Worm (Caenorhabditis elegans) whole organism, L1 larva: Measurements from ENCODE around the gene mxl-3.

Experiments used
- aly-2 ChIP-seq: fragments of 150-350 bp; optimal IDR thresholded peaks from 2 replicates; lab custom pipeline; 2014; ENCODE audit warnings: missing biosample characterization, missing genetic modification characterization
- ama-1 ChIP-seq: fragments of 150-350 bp; optimal IDR thresholded peaks from 2 replicates; lab custom pipeline; 2014
- ceh-63 ChIP-seq: fragments of 200-800 bp; sonication (Bioruptor generic); optimal IDR thresholded peaks from 2 replicates; lab custom pipeline; 2018; ENCODE audit warnings: mild to moderate bottlenecking, missing genetic modification characterization, missing compliant biosample characterization
- dpl-1 ChIP-seq, 3 experiments: fragments of 150-350 bp in 2 of 3; sonication (generic microtip) in 1 of 3; optimal IDR thresholded peaks; 2 replicates each; lab custom pipeline; 2014 to 2017; ENCODE audit warnings: missing biosample characterization in 3 of 3, missing genetic modification characterization in 3 of 3, missing genetic modification reagents in 3 of 3
- efl-1 ChIP-seq, 4 experiments: fragments of 150-350 bp; optimal IDR thresholded peaks in 3 of 4; peaks in 1 of 4; 1 replicate in 1 of 4; 2 replicates in 3 of 4; lab custom pipeline; 2014; ENCODE audit warnings: missing biosample characterization in 2 of 4, missing genetic modification characterization in 2 of 4, missing genetic modification reagents in 2 of 4
- nhr-11 ChIP-seq: fragments of 150-350 bp; optimal IDR thresholded peaks from 2 replicates; lab custom pipeline; 2014; ENCODE audit warnings: missing biosample characterization, missing genetic modification characterization
- nhr-12 ChIP-seq: sonication (generic microtip); optimal IDR thresholded peaks from 2 replicates; lab custom pipeline; 2017; ENCODE audit warnings: missing biosample characterization, missing genetic modification characterization
- skn-1 ChIP-seq: fragments of 150-350 bp; optimal IDR thresholded peaks from 2 replicates; lab custom pipeline; 2014; ENCODE audit warnings: missing biosample characterization, missing genetic modification characterization
- snpc-4 ChIP-seq: fragments of 150-350 bp; optimal IDR thresholded peaks from 2 replicates; lab custom pipeline; 2014; ENCODE audit warnings: missing biosample characterization, missing genetic modification characterization
- unc-130 ChIP-seq: fragments of 150-350 bp; optimal IDR thresholded peaks from 2 replicates; lab custom pipeline; 2017; ENCODE audit warnings: missing biosample characterization, missing genetic modification characterization, inconsistent platforms
- unc-62 ChIP-seq: fragments of 150-350 bp; optimal IDR thresholded peaks from 2 replicates; lab custom pipeline; 2014; ENCODE audit warnings: missing biosample characterization, missing genetic modification reagents, missing genetic modification characterization
- ztf-11 ChIP-seq, 2 experiments: sonication (generic microtip); optimal IDR thresholded peaks; 2 replicates each; lab custom pipeline; 2016 to 2017; ENCODE audit warnings: missing genetic modification characterization in 2 of 2, missing biosample characterization in 1 of 2, missing compliant biosample characterization in 1 of 2

- TF ChIP-seq ceh-63 (no peak), ama-1 (no peak), unc-62 (GFP tag; lab: Kevin White, UChicago) (no peak), skn-1 (tag; lab: Kevin White, UChicago) (no peak), aly-2 (no peak), unc-130 (no peak), nhr-12 (tag; lab: Kevin White, UChicago) (no peak), snpc-4 (tag; lab: Kevin White, UChicago) (no peak), nhr-11 (no peak), dpl-1 (GFP tag; optimal IDR thresholded peaks at IDR 0.05; lab: Kevin White, UChicago) (no peak), ztf-11 (tag; optimal IDR thresholded peaks at IDR 0.05; lab: Kevin White, UChicago) (no peak), efl-1 (optimal IDR thresholded peaks at IDR 0.05; lab: Kevin White, UChicago) (no peak), efl-1 (GFP tag; optimal IDR thresholded peaks at IDR 0.05 in 1 of 2; lab: Kevin White, UChicago) (no peak)
Measured at ce11 chrX:13308745-13309144, 41.9 kb downstream of the mxl-3 start, which contains the start of gene srxa-8.
